Worm (Caenorhabditis elegans) whole organism, late embryonic: Measurements from ENCODE around the gene mbf-1.

Experiments
- K09A11.1 ChIP-seq: sonication (generic microtip); optimal IDR thresholded peaks from 2 replicates; lab custom pipeline; 2017; ENCODE audit warnings: antibody characterized with exemption, mild to moderate bottlenecking, missing genetic modification characterization, missing compliant biosample characterization; ENCODE audit not compliant: insufficient read depth
- T23F11.4 ChIP-seq: fragments of 200-800 bp; sonication (Bioruptor generic); optimal IDR thresholded peaks from 2 replicates; lab custom pipeline; 2018; ENCODE audit warnings: mild to moderate bottlenecking, missing genetic modification characterization, missing compliant biosample characterization
- Y22D7AL.16 ChIP-seq: sonication (generic microtip); optimal IDR thresholded peaks from 2 replicates; lab custom pipeline; 2016; ENCODE audit warnings: missing genetic modification characterization, missing compliant biosample characterization
- ahr-1 ChIP-seq: sonication (generic microtip); optimal IDR thresholded peaks from 2 replicates; lab custom pipeline; 2016; ENCODE audit warnings: missing genetic modification characterization, missing compliant biosample characterization
- ceh-18 ChIP-seq: sonication (generic microtip); optimal IDR thresholded peaks from 2 replicates; lab custom pipeline; 2016; ENCODE audit warnings: missing genetic modification characterization, missing compliant biosample characterization
- ceh-19 ChIP-seq: fragments of 200-800 bp; sonication (Bioruptor generic); optimal IDR thresholded peaks from 2 replicates; lab custom pipeline; 2018; ENCODE audit warnings: mild to moderate bottlenecking, missing genetic modification characterization, missing compliant biosample characterization
- ceh-2 ChIP-seq: sonication (generic microtip); optimal IDR thresholded peaks from 2 replicates; lab custom pipeline; 2016; ENCODE audit warnings: missing genotype, missing genetic modification characterization, missing compliant biosample characterization
- ceh-22 ChIP-seq: sonication (generic microtip); optimal IDR thresholded peaks from 2 replicates; lab custom pipeline; 2017; ENCODE audit warnings: missing biosample characterization, missing genetic modification characterization
- ceh-24 ChIP-seq: sonication (generic microtip); optimal IDR thresholded peaks from 2 replicates; lab custom pipeline; 2016; ENCODE audit warnings: mild to moderate bottlenecking, missing genetic modification characterization, missing compliant biosample characterization
- ceh-30 ChIP-seq: fragments of 150-350 bp; optimal IDR thresholded peaks from 2 replicates; lab custom pipeline; 2014; ENCODE audit warnings: missing biosample characterization, missing genetic modification characterization
- ceh-34 ChIP-seq: sonication (generic microtip); optimal IDR thresholded peaks from 2 replicates; lab custom pipeline; 2016; ENCODE audit warnings: mild to moderate bottlenecking, missing genetic modification characterization, missing compliant biosample characterization
- ceh-45 ChIP-seq: fragments of 200-800 bp; sonication (Bioruptor generic); IDR thresholded peaks from 2 replicates; pipeline ENCODE4 v1.3.6; 2022; ENCODE audit warnings: missing genetic modification reagents, missing genetic modification characterization, missing compliant biosample characterization
- ceh-48 ChIP-seq: sonication (generic microtip); optimal IDR thresholded peaks from 2 replicates; lab custom pipeline; 2016; ENCODE audit warnings: missing genetic modification characterization, inconsistent platforms, missing compliant biosample characterization
- ceh-9 ChIP-seq: sonication (generic microtip); optimal IDR thresholded peaks from 2 replicates; lab custom pipeline; 2016; ENCODE audit warnings: mild to moderate bottlenecking, missing genetic modification characterization, inconsistent platforms, missing compliant biosample characterization
- dmd-4 ChIP-seq: sonication (generic microtip); optimal IDR thresholded peaks from 2 replicates; lab custom pipeline; 2016; ENCODE audit warnings: borderline replicate concordance, missing genetic modification characterization, missing compliant biosample characterization
- dve-1 ChIP-seq: sonication (generic microtip); optimal IDR thresholded peaks from 2 replicates; lab custom pipeline; 2017; ENCODE audit warnings: antibody characterized with exemption, mild to moderate bottlenecking, missing genetic modification characterization, missing compliant biosample characterization
- elt-2 ChIP-seq: sonication (generic microtip); optimal IDR thresholded peaks from 2 replicates; lab custom pipeline; 2016; ENCODE audit warnings: missing genetic modification reagents, missing genetic modification characterization, missing compliant biosample characterization
- elt-4 ChIP-seq: sonication (generic microtip); optimal IDR thresholded peaks from 2 replicates; lab custom pipeline; 2016; ENCODE audit warnings: missing genetic modification characterization, missing compliant biosample characterization
- eyg-1 ChIP-seq: sonication (generic microtip); optimal IDR thresholded peaks from 2 replicates; lab custom pipeline; 2016; ENCODE audit warnings: missing genotype, missing genetic modification characterization, missing compliant biosample characterization
- fkh-10 ChIP-seq: fragments of 150-350 bp; optimal IDR thresholded peaks from 2 replicates; lab custom pipeline; 2014; ENCODE audit warnings: missing biosample characterization, missing genetic modification reagents, missing genetic modification characterization
- fkh-6 ChIP-seq: sonication (generic microtip); optimal IDR thresholded peaks from 2 replicates; lab custom pipeline; 2016; ENCODE audit warnings: missing genetic modification characterization, missing compliant biosample characterization
- gmeb-2 ChIP-seq: sonication (generic microtip); optimal IDR thresholded peaks from 2 replicates; lab custom pipeline; 2016; ENCODE audit warnings: missing genetic modification characterization, inconsistent platforms, missing compliant biosample characterization
- hlh-15 ChIP-seq: sonication (generic microtip); optimal IDR thresholded peaks from 2 replicates; lab custom pipeline; 2016; ENCODE audit warnings: missing genetic modification characterization, missing compliant biosample characterization
- hlh-30 ChIP-seq: sonication (generic microtip); optimal IDR thresholded peaks from 2 replicates; lab custom pipeline; 2017; ENCODE audit warnings: antibody characterized with exemption, missing genetic modification characterization, missing compliant biosample characterization; ENCODE audit not compliant: insufficient read depth
- hlh-8 ChIP-seq: sonication (generic microtip); optimal IDR thresholded peaks from 2 replicates; lab custom pipeline; 2016; ENCODE audit warnings: missing genotype, missing genetic modification characterization, missing compliant biosample characterization
- lim-6 ChIP-seq: sonication (generic microtip); optimal IDR thresholded peaks from 2 replicates; lab custom pipeline; 2016; ENCODE audit warnings: missing genetic modification characterization, missing compliant biosample characterization
- mec-3 ChIP-seq: sonication (generic microtip); optimal IDR thresholded peaks from 2 replicates; lab custom pipeline; 2016; ENCODE audit warnings: borderline replicate concordance, missing genetic modification characterization, missing compliant biosample characterization
- nfya-1 ChIP-seq: sonication (generic microtip); optimal IDR thresholded peaks from 2 replicates; lab custom pipeline; 2017; ENCODE audit warnings: missing genetic modification characterization, mild to moderate bottlenecking, missing compliant biosample characterization, antibody characterized with exemption, moderate library complexity
- nhr-11 ChIP-seq: fragments of 150-350 bp; optimal IDR thresholded peaks from 2 replicates; lab custom pipeline; 2014; ENCODE audit warnings: missing biosample characterization, missing genetic modification characterization
- nhr-232 ChIP-seq: sonication (generic microtip); optimal IDR thresholded peaks from 2 replicates; lab custom pipeline; 2016; ENCODE audit warnings: missing genetic modification characterization, missing compliant biosample characterization
- npax-4 ChIP-seq: sonication (generic microtip); optimal IDR thresholded peaks from 2 replicates; lab custom pipeline; 2016; ENCODE audit warnings: missing genetic modification characterization, missing compliant biosample characterization
- pat-9 ChIP-seq: fragments of 200-800 bp; sonication (Bioruptor generic); optimal IDR thresholded peaks from 2 replicates; lab custom pipeline; 2018; ENCODE audit warnings: mild to moderate bottlenecking, missing genetic modification characterization, moderate library complexity, missing compliant biosample characterization
- pax-1 ChIP-seq: fragments of 150-350 bp; optimal IDR thresholded peaks from 2 replicates; lab custom pipeline; 2014; ENCODE audit warnings: missing biosample characterization, missing genetic modification characterization
- pha-2 ChIP-seq: sonication (generic microtip); optimal IDR thresholded peaks from 2 replicates; lab custom pipeline; 2017; ENCODE audit warnings: mild to moderate bottlenecking, missing genetic modification characterization, missing compliant biosample characterization
- pqm-1 ChIP-seq: sonication (generic microtip); optimal IDR thresholded peaks from 2 replicates; lab custom pipeline; 2016; ENCODE audit warnings: missing genetic modification characterization, missing compliant biosample characterization
- ref-2 ChIP-seq: sonication (generic microtip); optimal IDR thresholded peaks from 2 replicates; lab custom pipeline; 2016; ENCODE audit warnings: missing genetic modification characterization, missing compliant biosample characterization
- rnt-1 ChIP-seq: sonication (generic microtip); optimal IDR thresholded peaks from 2 replicates; lab custom pipeline; 2016; ENCODE audit warnings: missing genetic modification characterization, missing compliant biosample characterization
- sox-2 ChIP-seq: fragments of 200-800 bp; sonication (Bioruptor generic); IDR thresholded peaks from 2 replicates; pipeline ENCODE4 v1.3.6; 2022; ENCODE audit warnings: missing genetic modification reagents, missing genetic modification characterization, missing compliant biosample characterization
- sox-4 ChIP-seq: sonication (generic microtip); optimal IDR thresholded peaks from 2 replicates; lab custom pipeline; 2017; ENCODE audit warnings: mild to moderate bottlenecking, missing genetic modification characterization, inconsistent platforms, missing compliant biosample characterization
- tbx-2 ChIP-seq: sonication (generic microtip); optimal IDR thresholded peaks from 2 replicates; lab custom pipeline; 2016; ENCODE audit warnings: missing genetic modification characterization, missing compliant biosample characterization
- unc-55 ChIP-seq: sonication (generic microtip); optimal IDR thresholded peaks from 2 replicates; lab custom pipeline; 2017; ENCODE audit warnings: missing biosample characterization, missing genetic modification reagents, missing genetic modification characterization
- unc-86 ChIP-seq: sonication (generic microtip); optimal IDR thresholded peaks from 2 replicates; lab custom pipeline; 2016; ENCODE audit warnings: missing genetic modification characterization, missing compliant biosample characterization
- zip-5 ChIP-seq: sonication (generic microtip); optimal IDR thresholded peaks from 2 replicates; lab custom pipeline; 2016; ENCODE audit warnings: missing genetic modification characterization, missing compliant biosample characterization

Gene mbf-1

DNA sequence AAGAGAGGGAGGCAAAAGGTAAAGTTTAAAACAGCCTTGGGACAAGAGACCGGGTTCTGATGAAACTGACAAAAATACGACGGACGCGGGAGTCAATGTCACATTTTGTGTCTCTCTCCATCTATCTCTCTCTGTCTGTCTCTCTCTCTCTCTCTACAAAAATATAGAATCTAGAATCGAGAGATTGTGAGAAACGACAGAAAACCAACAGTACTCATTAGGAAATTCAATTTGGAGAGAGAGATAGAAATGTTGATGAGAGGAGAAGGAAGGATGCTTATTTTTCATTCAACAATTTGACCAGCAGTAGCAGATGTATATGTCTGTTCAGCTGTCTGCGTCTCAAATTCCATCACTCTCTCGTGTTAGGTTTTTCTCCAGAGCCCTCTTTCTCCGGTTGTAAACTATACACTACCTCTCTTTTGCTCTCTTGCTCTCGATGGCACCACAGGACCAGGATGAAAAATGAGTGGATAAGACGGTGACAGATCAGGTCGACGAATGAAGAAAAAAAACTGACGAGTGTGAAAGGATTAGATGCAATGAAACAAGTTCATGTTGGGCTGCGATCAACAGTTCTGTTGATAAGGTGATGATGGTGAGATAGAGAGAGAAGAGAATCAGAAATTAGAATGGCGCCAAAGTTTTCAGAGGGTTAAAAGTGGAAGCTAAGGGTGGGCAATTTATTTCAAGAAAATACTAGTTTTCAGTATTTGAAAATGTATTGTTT, 9.6 kb upstream of the mbf-1 start (continued):
- TF ChIP-seq hlh-15 (tag; lab: Kevin White, UChicago) (no peak), pqm-1 (tag; lab: Kevin White, UChicago) (no peak), ceh-45 (GFP tag; lab: Robert Waterston, UW) (no peak), elt-4 (tag; lab: Kevin White, UChicago) (no peak), ceh-24 (tag; lab: Kevin White, UChicago) (no peak), ref-2 (tag; lab: Kevin White, UChicago) (no peak), nhr-11 (tag; lab: Kevin White, UChicago) (no peak), Y22D7AL.16 (tag; lab: Kevin White, UChicago) (no peak), lim-6 (tag; lab: Kevin White, UChicago) (no peak), zip-5 (no peak), ceh-22 (tag; lab: Kevin White, UChicago) (no peak), dmd-4 (tag; lab: Kevin White, UChicago) (no peak), sox-2 (GFP tag; lab: Robert Waterston, UW) (no peak), hlh-30 (tag; lab: Kevin White, UChicago) (no peak), eyg-1 (tag; lab: Kevin White, UChicago) (no peak), tbx-2 (tag; lab: Kevin White, UChicago) (peak; percentile 7), nhr-232 (tag; lab: Kevin White, UChicago) (no peak), ceh-9 (tag; lab: Kevin White, UChicago) (no peak)

- TF ChIP-seq ceh-2 (tag; lab: Kevin White, UChicago) (no peak), pax-1 (tag; lab: Kevin White, UChicago) (no peak), ceh-45 (GFP tag; lab: Robert Waterston, UW) (no peak), gmeb-2 (tag; lab: Kevin White, UChicago) (no peak), fkh-6 (tag; lab: Kevin White, UChicago) (no peak), K09A11.1 (tag; lab: Kevin White, UChicago) (no peak), eyg-1 (tag; lab: Kevin White, UChicago) (no peak), hlh-8 (tag; lab: Kevin White, UChicago) (no peak), unc-55 (GFP tag; lab: Kevin White, UChicago) (no peak), ceh-9 (tag; lab: Kevin White, UChicago) (no peak), npax-4 (no peak)
Measured at ce11 chrIV:11489077-11489476, 8.9 kb upstream of the mbf-1 start.

- no peak for TF ChIP-seq rnt-1 (tag; lab: Kevin White, UChicago)
- peak; percentile 46 for TF ChIP-seq elt-2
Measured at ce11 chrIV:11487889-11488556, 7.9 kb upstream of the mbf-1 start.

DNA sequence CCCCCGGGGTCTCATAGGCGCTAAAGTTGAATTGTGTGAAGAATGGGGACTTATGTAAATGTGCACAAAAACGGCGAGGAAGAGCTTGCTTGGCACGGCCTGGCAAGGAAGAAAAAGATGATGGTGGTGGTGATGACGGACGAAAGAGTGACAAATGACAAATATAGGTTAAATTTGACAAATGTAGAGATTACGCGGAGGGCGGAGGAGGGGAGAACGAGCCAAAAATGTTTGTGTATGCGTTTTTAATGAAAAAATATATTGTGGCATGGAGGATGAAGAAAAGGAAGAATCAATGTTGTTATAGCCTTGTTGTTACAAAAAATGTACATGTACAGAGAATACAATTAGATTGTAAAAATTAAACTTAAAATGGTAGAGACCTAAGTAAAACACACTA, 6.7 kb upstream of the mbf-1 start:
- TF ChIP-seq dve-1 (tag; lab: Kevin White, UChicago) = no peak
- TF ChIP-seq ceh-18 = peak; percentile 1
- no peak for TF ChIP-seq ceh-34

DNA sequence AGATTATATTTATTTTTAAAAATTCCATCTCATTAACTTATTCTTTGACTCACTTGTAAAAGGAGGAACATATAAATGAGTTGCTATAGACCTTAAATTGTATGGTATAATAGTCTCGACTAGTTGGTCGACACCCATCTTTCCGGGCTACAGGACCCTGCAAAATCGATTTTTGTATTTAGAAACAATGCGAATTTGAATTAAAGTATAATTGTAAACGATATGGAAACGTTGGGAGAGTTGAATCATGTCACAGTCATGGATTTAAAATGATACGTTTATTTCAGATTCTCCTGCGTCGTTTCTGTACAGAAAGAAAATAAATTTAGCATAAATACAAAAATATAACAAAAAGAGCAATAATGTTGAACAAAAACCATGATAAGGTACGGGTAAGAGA, 1.1 kb downstream of the mbf-1 start, which contains the start of gene catp-8:
catp-8 (minus strand) TSS at position 157 of the 400 bp plus-strand sequence.
- TF ChIP-seq unc-86 (tag; lab: Kevin White, UChicago) = no peak
- TF ChIP-seq sox-4 (tag; lab: Kevin White, UChicago) = no peak
- TF ChIP-seq mec-3 (tag; lab: Kevin White, UChicago) = no peak
- TF ChIP-seq hlh-30 (tag; lab: Kevin White, UChicago) = no peak
- no peak for TF ChIP-seq unc-55 (GFP tag; lab: Kevin White, UChicago)
- no peak for TF ChIP-seq pat-9 (tag; lab: Kevin White, UChicago)
- TF ChIP-seq hlh-8 (tag; lab: Kevin White, UChicago) = no peak
- TF ChIP-seq pha-2 = no peak
- no peak for TF ChIP-seq ceh-19 (GFP tag; lab: Kevin White, UChicago)
- no peak for TF ChIP-seq ceh-30 (tag; lab: Kevin White, UChicago)
- no peak for TF ChIP-seq fkh-10 (GFP tag; lab: Kevin White, UChicago)
- TF ChIP-seq Y22D7AL.16 (tag; lab: Kevin White, UChicago) = no peak
- TF ChIP-seq ceh-48 (tag; lab: Kevin White, UChicago) = no peak
- no peak for TF ChIP-seq hlh-15 (tag; lab: Kevin White, UChicago)
- no peak for TF ChIP-seq T23F11.4
- TF ChIP-seq npax-4 = no peak
- TF ChIP-seq ahr-1 (tag; lab: Kevin White, UChicago) = no peak
- no peak for TF ChIP-seq nfya-1 (tag; lab: Kevin White, UChicago)
